Worm (Caenorhabditis elegans): ENCODE measurements around the gene F53H2.3.

- TF ChIP-seq nhr-21 (tag; optimal IDR thresholded peaks at IDR 0.05) (no peak), snpc-4 (tag; optimal IDR thresholded peaks at IDR 0.05) (no peak), skn-1 (tag; optimal IDR thresholded peaks at IDR 0.05) (no peak), dmd-4 (tag; optimal IDR thresholded peaks at IDR 0.05) (no peak)
These were observed 40.2 kb upstream of the F53H2.3 start for ce11 chrV:20451793-20452192.

Measured in whole organism, L2 larva.